Fruit fly (Drosophila melanogaster): ENCODE measurements around the gene CG10570.

DNA sequence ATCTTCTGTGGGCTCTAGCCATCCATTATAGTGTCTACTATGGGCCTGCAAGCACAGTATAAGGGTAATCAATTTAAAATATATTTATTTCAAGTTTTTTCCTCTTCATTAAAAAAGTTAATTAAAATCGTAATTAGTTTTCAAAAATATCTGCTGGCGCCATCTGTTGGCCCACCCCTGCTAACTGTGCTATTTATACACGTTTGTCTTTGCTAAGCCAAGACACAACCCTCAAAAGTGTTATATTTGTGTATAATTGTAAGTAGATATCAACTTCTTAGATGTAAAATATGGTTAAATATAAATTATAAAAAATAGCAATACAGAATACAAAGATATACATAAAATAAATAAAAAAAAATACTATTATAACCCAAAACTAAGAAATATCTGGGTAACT, 34.5 kb downstream of the CG10570 start:
- TF ChIP-seq EcR (GFP tag; optimal IDR thresholded peaks at IDR 0.05), result no peak
- no peak for TF ChIP-seq Pif1B (GFP tag; optimal IDR thresholded peaks at IDR 0.05)
- TF ChIP-seq D1 (tag; optimal IDR thresholded peaks at IDR 0.05), result peak; percentile 33
- no peak for TF ChIP-seq gl (tag; optimal IDR thresholded peaks at IDR 0.05)
- TF ChIP-seq Pif1A (GFP tag; optimal IDR thresholded peaks at IDR 0.05), result no peak
- TF ChIP-seq CG14655 (GFP tag; optimal IDR thresholded peaks at IDR 0.05), result no peak
- TF ChIP-seq CG32121 (GFP tag; IDR thresholded peaks at IDR 0.05), result no peak
- TF ChIP-seq rn (GFP tag; IDR thresholded peaks at IDR 0.05), result no peak
- TF ChIP-seq CG4496 (GFP tag; IDR thresholded peaks at IDR 0.05), result no peak
- TF ChIP-seq CG12605 (GFP tag; IDR thresholded peaks at IDR 0.05), result no peak
- TF ChIP-seq CG10348 (GFP tag; IDR thresholded peaks at IDR 0.05), result no peak
- no peak for TF ChIP-seq Ets98B (GFP tag; IDR thresholded peaks at IDR 0.05)
